Worm (Caenorhabditis elegans) whole organism, mixed stage, embryonic: ENCODE data around the gene abu-6.

Source experiments
- drap-1 ChIP-seq: fragments of 200-800 bp; sonication (Bioruptor generic); optimal IDR thresholded peaks from 3 replicates; lab custom pipeline; 2018; ENCODE audit warnings: mild to moderate bottlenecking, missing genetic modification characterization, missing compliant biosample characterization
- elt-3 ChIP-seq: fragments of 150-350 bp; optimal IDR thresholded peaks from 2 replicates; lab custom pipeline; 2014; ENCODE audit warnings: missing biosample characterization, missing genetic modification characterization
- hlh-1 ChIP-seq: fragments of 150-350 bp; optimal IDR thresholded peaks from 2 replicates; lab custom pipeline; 2014; ENCODE audit warnings: missing biosample characterization, missing genetic modification reagents, missing genetic modification characterization
- unc-62 ChIP-seq: fragments of 150-350 bp; optimal IDR thresholded peaks from 2 replicates; lab custom pipeline; 2014; ENCODE audit warnings: missing biosample characterization, missing genetic modification reagents, missing genetic modification characterization

- TF ChIP-seq unc-62 (GFP tag; lab: Kevin White, UChicago) (no peak), drap-1 (GFP tag; lab: Kevin White, UChicago) (no peak), elt-3 (no peak), hlh-1 (no peak)
Measured at ce11 chrV:5161792-5162191, at the start of gene abu-6.
